Fruit fly (Drosophila melanogaster) whole organism, embryonic: Measurements from ENCODE around the gene CG33490.
A peak's percentile ranks its signal among the peaks of the same experiment; 100 is the strongest.

Source experiments
- Abd-B ChIP-seq: fragments of 200-800 bp; sonication (Bioruptor generic); optimal IDR thresholded peaks from 2 replicates; lab custom pipeline; 2018; ENCODE audit warnings: missing biosample characterization, mild to moderate bottlenecking, missing genetic modification characterization, moderate library complexity
- Atf6 ChIP-seq: fragments of 200-800 bp; sonication (Bioruptor generic); IDR thresholded peaks from 2 replicates; pipeline ENCODE4 v1.3.6; 2022; ENCODE audit warnings: missing biosample characterization, missing genetic modification characterization
- CG12769 ChIP-seq: fragments of 200-800 bp; sonication (Bioruptor generic); optimal IDR thresholded peaks from 2 replicates; lab custom pipeline; 2019; ENCODE audit warnings: missing biosample characterization, mild to moderate bottlenecking, missing genetic modification characterization, moderate library complexity
- CG13296 ChIP-seq: fragments of 200-800 bp; sonication (Bioruptor generic); optimal IDR thresholded peaks from 3 replicates; lab custom pipeline; 2018; ENCODE audit warnings: missing biosample characterization, mild to moderate bottlenecking, missing genetic modification characterization
- CG13775 ChIP-seq: fragments of 200-800 bp; sonication (Bioruptor generic); optimal IDR thresholded peaks from 3 replicates; lab custom pipeline; 2017; ENCODE audit warnings: missing biosample characterization, mild to moderate bottlenecking, missing genetic modification characterization
- CG17568 ChIP-seq: fragments of 200-800 bp; sonication (Bioruptor generic); optimal IDR thresholded peaks from 2 replicates; lab custom pipeline; 2018; ENCODE audit warnings: missing biosample characterization, mild to moderate bottlenecking, missing genetic modification characterization, moderate library complexity
- CG17802 ChIP-seq: fragments of 200-800 bp; sonication (Bioruptor generic); optimal IDR thresholded peaks from 2 replicates; lab custom pipeline; 2018; ENCODE audit warnings: missing biosample characterization, mild to moderate bottlenecking, missing genetic modification characterization, moderate library complexity
- CG32532 ChIP-seq: fragments of 200-800 bp; sonication (Bioruptor generic); IDR thresholded peaks from 2 replicates; pipeline ENCODE4 v1.3.6; 2022; ENCODE audit warnings: missing biosample characterization, missing genetic modification characterization
- CG34422 ChIP-seq: fragments of 200-800 bp; sonication (Bioruptor generic); IDR thresholded peaks from 3 replicates; pipeline ENCODE4 v1.3.6; 2022; ENCODE audit warnings: missing biosample characterization, missing genetic modification characterization
- CG3838 ChIP-seq: fragments of 200-800 bp; sonication (Bioruptor generic); optimal IDR thresholded peaks from 3 replicates; lab custom pipeline; 2016; ENCODE audit warnings: missing biosample characterization, missing genetic modification characterization
- CG3995 ChIP-seq: fragments of 200-800 bp; sonication (Bioruptor generic); optimal IDR thresholded peaks from 3 replicates; lab custom pipeline; 2016; ENCODE audit warnings: missing biosample characterization, missing genetic modification characterization
- CG42726 ChIP-seq: fragments of 200-800 bp; sonication (Bioruptor generic); IDR thresholded peaks from 2 replicates; pipeline ENCODE4 v1.3.6; 2022; ENCODE audit warnings: missing biosample characterization, missing genetic modification characterization; ENCODE audit not compliant: partially characterized antibody
- CG6175 ChIP-seq: fragments of 200-800 bp; sonication (Bioruptor generic); IDR thresholded peaks from 3 replicates; pipeline ENCODE4 v1.3.6; 2022; ENCODE audit warnings: missing biosample characterization, missing genetic modification characterization
- CG6272 ChIP-seq: fragments of 200-800 bp; sonication (Bioruptor generic); IDR thresholded peaks from 2 replicates; pipeline ENCODE4 v1.3.6; 2022; ENCODE audit warnings: missing biosample characterization, missing genetic modification characterization
- CG7786 ChIP-seq: fragments of 200-800 bp; sonication (Bioruptor generic); optimal IDR thresholded peaks from 2 replicates; lab custom pipeline; 2016; ENCODE audit warnings: missing biosample characterization, missing genetic modification characterization
- CG8478 ChIP-seq: fragments of >200 bp; optimal IDR thresholded peaks from 2 replicates; lab custom pipeline; 2018
- CG8765 ChIP-seq: fragments of 200-800 bp; sonication (Bioruptor generic); IDR thresholded peaks from 2 replicates; pipeline ENCODE4 v1.3.6; 2022; ENCODE audit warnings: missing biosample characterization, missing genetic modification characterization
- CG9215 ChIP-seq: fragments of 200-800 bp; sonication (Bioruptor generic); IDR thresholded peaks from 2 replicates; pipeline ENCODE4 v1.3.6; 2022; ENCODE audit warnings: missing biosample characterization, missing genetic modification characterization
- CG9727 ChIP-seq: fragments of 200-800 bp; sonication (Bioruptor generic); optimal IDR thresholded peaks from 3 replicates; lab custom pipeline; 2017; ENCODE audit warnings: missing biosample characterization, mild to moderate bottlenecking, missing genetic modification characterization
- CTCF ChIP-seq: fragments of 200-800 bp; sonication (Bioruptor generic); optimal IDR thresholded peaks from 2 replicates; lab custom pipeline; 2017; ENCODE audit warnings: missing biosample characterization, mild to moderate bottlenecking, missing genetic modification characterization, moderate library complexity
- Chrac-16 ChIP-seq: fragments of 200-800 bp; sonication (Bioruptor generic); optimal IDR thresholded peaks from 3 replicates; lab custom pipeline; 2016; ENCODE audit warnings: missing biosample characterization, missing genetic modification characterization
- Dad ChIP-seq: fragments of 200-800 bp; sonication (Bioruptor generic); optimal IDR thresholded peaks from 3 replicates; lab custom pipeline; 2016; ENCODE audit warnings: missing biosample characterization, missing genetic modification characterization
- Dll ChIP-seq: fragments of 200-800 bp; sonication (Bioruptor generic); IDR thresholded peaks from 4 replicates; pipeline ENCODE4 v1.3.6; 2022; ENCODE audit warnings: missing biosample characterization, missing genetic modification characterization; ENCODE audit not compliant: partially characterized antibody
- HLH3B ChIP-seq: fragments of 200-800 bp; sonication (Bioruptor generic); IDR thresholded peaks from 2 replicates; pipeline ENCODE4 v1.3.6; 2022; ENCODE audit warnings: missing biosample characterization, missing genetic modification characterization
- HLH4C ChIP-seq: fragments of 200-800 bp; sonication (Bioruptor generic); IDR thresholded peaks from 3 replicates; pipeline ENCODE4 v1.3.6; 2022; ENCODE audit warnings: missing biosample characterization, missing genetic modification characterization; ENCODE audit not compliant: partially characterized antibody
- Lhr ChIP-seq: fragments of 200-800 bp; sonication (Bioruptor generic); optimal IDR thresholded peaks from 3 replicates; lab custom pipeline; 2017; ENCODE audit warnings: mild to moderate bottlenecking, missing biosample characterization, missing genetic modification reagents, missing genetic modification characterization
- Med ChIP-seq: fragments of 200-800 bp; sonication (Bioruptor generic); peaks from one replicate; lab custom pipeline; 2016; ENCODE audit warnings: missing biosample characterization, missing genetic modification characterization, mild to moderate bottlenecking, inconsistent platforms, moderate library complexity
- Neu2 ChIP-seq: fragments of 200-800 bp; sonication (Bioruptor generic); optimal IDR thresholded peaks from 3 replicates; lab custom pipeline; 2016; ENCODE audit warnings: missing biosample characterization, missing genetic modification characterization, borderline replicate concordance
- NfI ChIP-seq: fragments of 200-800 bp; sonication (Bioruptor generic); optimal IDR thresholded peaks from 3 replicates; lab custom pipeline; 2018; ENCODE audit warnings: missing biosample characterization, mild to moderate bottlenecking, missing genetic modification characterization, moderate library complexity
- Rx ChIP-seq: fragments of 200-800 bp; sonication (Bioruptor generic); IDR thresholded peaks from 2 replicates; pipeline ENCODE4 v1.3.6; 2022; ENCODE audit warnings: missing biosample characterization, missing genetic modification characterization
- chinmo ChIP-seq: fragments of 200-800 bp; sonication (Bioruptor generic); IDR thresholded peaks from 4 replicates; pipeline ENCODE4 v1.3.6; 2022; ENCODE audit warnings: missing biosample characterization, missing genetic modification characterization; ENCODE audit not compliant: partially characterized antibody
- crp ChIP-seq, 2 experiments: fragments of 200-800 bp; sonication (Bioruptor generic); optimal IDR thresholded peaks; 2 replicates in 1 of 2; 3 replicates in 1 of 2; lab custom pipeline; 2017; ENCODE audit warnings: missing biosample characterization in 2 of 2, missing genetic modification characterization in 2 of 2, mild to moderate bottlenecking in 1 of 2, moderate library complexity in 1 of 2
- cwo ChIP-seq: fragments of 200-800 bp; sonication (Bioruptor generic); optimal IDR thresholded peaks from 3 replicates; lab custom pipeline; 2017; ENCODE audit warnings: missing biosample characterization, missing genetic modification characterization, mild to moderate bottlenecking, moderate library complexity, missing genetic modification reagents
- kah ChIP-seq: fragments of 200-800 bp; sonication (Bioruptor generic); optimal IDR thresholded peaks from 2 replicates; lab custom pipeline; 2018; ENCODE audit warnings: missing biosample characterization, mild to moderate bottlenecking, missing genetic modification characterization
- lola ChIP-seq, 3 experiments: fragments of >200 bp in 2 of 3; fragments of 200-800 bp in 1 of 3; sonication (Bioruptor generic) in 1 of 3; optimal IDR thresholded peaks; 2 replicates each; lab custom pipeline; 2017 to 2019; ENCODE audit warnings: missing biosample characterization in 3 of 3, missing genetic modification characterization in 3 of 3, mild to moderate bottlenecking in 1 of 3, moderate library complexity in 1 of 3
- maf-S ChIP-seq: fragments of 200-800 bp; sonication (Bioruptor generic); optimal IDR thresholded peaks from 2 replicates; lab custom pipeline; 2016; ENCODE audit warnings: missing biosample characterization, missing genetic modification characterization
- p53 ChIP-seq: fragments of 200-800 bp; sonication (Bioruptor generic); optimal IDR thresholded peaks from 2 replicates; lab custom pipeline; 2016; ENCODE audit warnings: missing biosample characterization, missing genetic modification characterization
- pfk ChIP-seq: fragments of 200-800 bp; sonication (Bioruptor generic); optimal IDR thresholded peaks from 2 replicates; lab custom pipeline; 2018; ENCODE audit warnings: missing biosample characterization, mild to moderate bottlenecking, missing genetic modification characterization, moderate library complexity
- prd ChIP-seq, 3 experiments: fragments of >200 bp in 2 of 3; fragments of 200-800 bp in 1 of 3; sonication (Bioruptor generic) in 1 of 3; optimal IDR thresholded peaks in 2 of 3; IDR thresholded peaks in 1 of 3; 2 replicates in 2 of 3; 3 replicates in 1 of 3; pipeline versions ENCODE4 v1.3.6 to Lab custom; 2017 to 2022; ENCODE audit warnings: missing biosample characterization in 1 of 3, missing genetic modification characterization in 1 of 3
- salm ChIP-seq: fragments of 200-800 bp; sonication (Bioruptor generic); optimal IDR thresholded peaks from 2 replicates; lab custom pipeline; 2018; ENCODE audit warnings: missing biosample characterization, mild to moderate bottlenecking, missing genetic modification characterization
- scrt ChIP-seq: fragments of 200-800 bp; sonication (Bioruptor generic); optimal IDR thresholded peaks from 2 replicates; lab custom pipeline; 2018; ENCODE audit warnings: missing biosample characterization, mild to moderate bottlenecking, missing genetic modification characterization, moderate library complexity
- sob ChIP-seq: fragments of 200-800 bp; sonication (Bioruptor generic); IDR thresholded peaks from 2 replicates; pipeline ENCODE4 v1.3.6; 2022; ENCODE audit warnings: missing biosample characterization, missing genetic modification characterization
- trem ChIP-seq: fragments of 200-800 bp; optimal IDR thresholded peaks from 3 replicates; lab custom pipeline; 2019; ENCODE audit warnings: missing biosample characterization, mild to moderate bottlenecking, missing genetic modification characterization, moderate library complexity
- trh ChIP-seq: fragments of 200-800 bp; sonication (Bioruptor generic); optimal IDR thresholded peaks from 2 replicates; lab custom pipeline; 2016; ENCODE audit warnings: missing biosample characterization, missing genetic modification characterization
- wdn ChIP-seq: fragments of 200-800 bp; sonication (Bioruptor generic); IDR thresholded peaks from 2 replicates; pipeline ENCODE4 v1.3.6; 2022; ENCODE audit warnings: missing biosample characterization, missing genetic modification characterization
- wek ChIP-seq: fragments of 200-800 bp; sonication (Bioruptor generic); optimal IDR thresholded peaks from 3 replicates; lab custom pipeline; 2018; ENCODE audit warnings: missing biosample characterization, mild to moderate bottlenecking, missing genetic modification characterization, moderate library complexity
- z ChIP-seq: fragments of 200-800 bp; sonication (Bioruptor generic); IDR thresholded peaks from 3 replicates; pipeline ENCODE4 v1.3.6; 2022; ENCODE audit warnings: missing biosample characterization, missing genetic modification characterization
- zen2 ChIP-seq: fragments of 200-800 bp; sonication (Bioruptor generic); IDR thresholded peaks from 3 replicates; pipeline ENCODE4 v1.3.6; 2022; ENCODE audit warnings: missing biosample characterization, missing genetic modification characterization; ENCODE audit not compliant: partially characterized antibody

The CG33490 gene

DNA sequence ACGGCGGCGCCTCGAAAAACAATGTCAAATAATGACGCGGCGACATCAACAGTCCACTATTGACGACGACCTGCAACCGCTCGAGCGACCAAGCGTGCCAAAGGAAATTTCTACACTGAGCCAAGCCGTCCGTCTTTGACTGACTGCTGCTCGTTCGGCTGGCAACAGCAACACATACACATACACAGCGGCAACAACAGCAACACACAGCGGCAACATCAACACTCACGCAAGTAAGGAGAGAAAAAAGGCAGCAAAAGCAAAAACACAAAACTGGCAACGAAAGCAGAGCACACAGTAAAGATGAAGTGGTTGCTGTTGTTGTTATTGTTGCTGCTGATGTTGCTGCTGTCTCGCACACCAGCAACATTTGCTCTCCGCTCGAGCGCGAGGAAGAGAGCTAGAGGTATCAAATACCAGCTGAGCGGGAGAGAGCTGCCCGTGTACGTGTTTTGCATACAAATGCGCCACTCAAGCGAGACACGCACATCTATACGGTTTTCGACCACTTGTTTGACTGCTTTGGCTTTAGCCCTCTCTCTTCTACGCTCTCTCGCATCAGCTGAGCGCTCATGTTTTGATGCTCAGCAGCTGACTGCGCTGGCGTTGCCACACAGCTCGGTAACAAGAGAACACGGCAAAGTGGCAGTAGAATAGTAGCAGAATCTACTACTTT lies 21.3 kb downstream of the CG33490 start (continued):
- TF ChIP-seq Atf6, result 0 out of 2 replicates have a peak, but pooled peaks have one; percentile 48
- no peak for TF ChIP-seq Rx (GFP tag; lab: Robert Waterston, UW)
- TF ChIP-seq CG42726 (GFP tag; lab: Robert Waterston, UW), result peak; percentile 58; the same call in 1 of the 2 replicates
- peak; percentile 1 for TF ChIP-seq wek
- TF ChIP-seq prd (optimal IDR thresholded peaks at IDR 0.05; lab: Kevin White, UChicago), result no peak
- no peak for TF ChIP-seq prd (GFP tag; IDR thresholded peaks at IDR 0.05; lab: Robert Waterston, UW)
- no peak; the same call in 2 of the 3 replicates for TF ChIP-seq HLH4C (GFP tag; lab: Robert Waterston, UW)
- no peak for TF ChIP-seq Abd-B (GFP tag; lab: Kevin White, UChicago)
- TF ChIP-seq z (GFP tag; lab: Robert Waterston, UW), result peak; percentile 71; the same call in 2 of the 3 replicates
- no peak for TF ChIP-seq CG17568 (GFP tag; lab: Kevin White, UChicago)
- peak; percentile 61; the same call in 1 of the 2 replicates for TF ChIP-seq CG8765 (GFP tag; lab: Robert Waterston, UW)
- peak; percentile 97 for TF ChIP-seq scrt (GFP tag; lab: Kevin White, UChicago)
- peak; percentile 100 for TF ChIP-seq kah (GFP tag; lab: Kevin White, UChicago)
- TF ChIP-seq CG3995, result no peak
- TF ChIP-seq CG7786 (GFP tag; lab: Kevin White, UChicago), result no peak
- 0 out of 2 replicates have a peak, but pooled peaks have one; percentile 15 for TF ChIP-seq wdn
- peak; percentile 71 for TF ChIP-seq CG3838
- TF ChIP-seq NfI (GFP tag; lab: Kevin White, UChicago), result peak; percentile 15
- TF ChIP-seq CG8478 (lab: Kevin White, UChicago), result peak; percentile 93
- no peak for TF ChIP-seq maf-S (GFP tag; lab: Kevin White, UChicago)
- peak; percentile 92 for TF ChIP-seq Med (GFP tag; lab: Kevin White, UChicago)
- peak; percentile 14 for TF ChIP-seq CTCF (GFP tag; lab: Kevin White, UChicago)
- TF ChIP-seq chinmo, result peak; percentile 98
- TF ChIP-seq CG17802 (tag; lab: Kevin White, UChicago), result no peak
- TF ChIP-seq CG32532 (GFP tag; lab: Robert Waterston, UW), result 0 out of 2 replicates have a peak, but pooled peaks have one; percentile 31
- TF ChIP-seq pfk (GFP tag; lab: Kevin White, UChicago), result peak; percentile 5
- TF ChIP-seq HLH3B (GFP tag; lab: Robert Waterston, UW), result 0 out of 2 replicates have a peak, but pooled peaks have one; percentile 11
- TF ChIP-seq CG34422 (GFP tag; lab: Robert Waterston, UW), result peak; percentile 51; the same call in 2 of the 3 replicates
- TF ChIP-seq Dad, result no peak
- peak; percentile 82 for TF ChIP-seq Dll (GFP tag; lab: Robert Waterston, UW)
- TF ChIP-seq CG9727 (GFP tag; lab: Kevin White, UChicago), result peak; percentile 50
- TF ChIP-seq CG13296 (GFP tag; lab: Kevin White, UChicago), result peak; percentile 44
- TF ChIP-seq trh (GFP tag; lab: Kevin White, UChicago), result no peak
- TF ChIP-seq cwo (GFP tag; lab: Kevin White, UChicago), result peak; percentile 43
- TF ChIP-seq Chrac-16, result no peak
- TF ChIP-seq CG13775, result no peak
- TF ChIP-seq zen2 (GFP tag; lab: Robert Waterston, UW), result peak; percentile 95
- no peak for TF ChIP-seq CG6272 (GFP tag; lab: Robert Waterston, UW)
- no peak for TF ChIP-seq Lhr (GFP tag; lab: Kevin White, UChicago)
- TF ChIP-seq sob (GFP tag; lab: Robert Waterston, UW), result peak; percentile 40; the same call in 1 of the 2 replicates
- peak; percentile 17 for TF ChIP-seq salm (tag; lab: Kevin White, UChicago)
- peak; percentile 14 for TF ChIP-seq trem (tag; lab: Kevin White, UChicago)
- TF ChIP-seq lola (GFP tag; optimal IDR thresholded peaks at IDR 0.05; lab: Kevin White, UChicago), result no peak
- TF ChIP-seq crp (GFP tag; optimal IDR thresholded peaks at IDR 0.05; lab: Kevin White, UChicago), result peak; percentile 79 to 97
- peak; percentile 61 for TF ChIP-seq CG12769 (tag; lab: Kevin White, UChicago)
- TF ChIP-seq CG9215 (GFP tag; lab: Robert Waterston, UW), result no peak
- no peak for TF ChIP-seq Neu2 (GFP tag; lab: Kevin White, UChicago)
- TF ChIP-seq CG6175 (GFP tag; lab: Robert Waterston, UW), result peak; percentile 97
- no peak for TF ChIP-seq p53 (GFP tag; lab: Kevin White, UChicago)
